Worm (Caenorhabditis elegans): ENCODE data around the gene slrp-1.
A peak's percentile ranks its signal among the peaks of the same experiment; 100 is the strongest.

The slrp-1 gene

DNA sequence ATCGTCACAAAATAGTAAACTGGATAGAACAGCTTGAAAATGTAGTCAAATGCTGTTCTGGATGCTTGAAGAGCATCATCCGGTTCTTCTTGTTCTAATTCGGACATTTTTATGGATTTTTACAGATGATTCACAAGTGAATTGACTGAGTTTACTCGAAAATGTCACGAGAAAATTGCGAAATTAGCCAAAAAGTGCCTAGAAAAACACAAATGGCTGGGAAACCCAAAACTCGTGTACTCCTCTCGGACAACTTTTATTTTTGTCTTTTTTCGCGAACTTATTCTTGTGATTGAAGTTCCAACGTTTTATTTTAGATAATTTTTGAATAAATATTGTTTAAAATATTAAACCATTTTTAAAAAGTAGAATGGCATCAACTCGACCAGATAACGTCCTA is 14.1 kb upstream of the slrp-1 start, which contains the start of the genes C56A3.4 and C56A3.5 (continued):
- TF ChIP-seq mab-9 (GFP tag; IDR thresholded peaks at IDR 0.05), result no peak
- TF ChIP-seq Y116A8C.19 (tag; optimal IDR thresholded peaks at IDR 0.05; ENCODE audit: borderline replicate concordance), result no peak
- TF ChIP-seq unc-86 (tag; optimal IDR thresholded peaks at IDR 0.05), result peak; percentile 27
- TF ChIP-seq nhr-11 (tag; optimal IDR thresholded peaks at IDR 0.05), result no peak
- TF ChIP-seq lir-3 (tag; optimal IDR thresholded peaks at IDR 0.05; ENCODE audit: poor library complexity), result peak; percentile 88
- peak in 1 of 6 experiments; percentile 9 for TF ChIP-seq elt-3 (tag; optimal IDR thresholded peaks at IDR 0.05)
- no peak for TF ChIP-seq tlp-1 (tag; optimal IDR thresholded peaks at IDR 0.05)
- no peak for TF ChIP-seq fkh-10 (GFP tag; optimal IDR thresholded peaks at IDR 0.05)
- peak; percentile 32 for TF ChIP-seq elt-2 (tag; optimal IDR thresholded peaks at IDR 0.05)
- TF ChIP-seq pag-3 (tag; optimal IDR thresholded peaks at IDR 0.05; ENCODE audit: borderline replicate concordance, insufficient read depth), result no peak
- TF ChIP-seq alr-1 (tag; optimal IDR thresholded peaks at IDR 0.05; ENCODE audit: borderline replicate concordance), result no peak
- no peak for TF ChIP-seq ama-1 (optimal IDR thresholded peaks at IDR 0.05)
- TF ChIP-seq hlh-17 (GFP tag; optimal IDR thresholded peaks at IDR 0.05; ENCODE audit: borderline replicate concordance), result no peak
- peak; percentile 88 for TF ChIP-seq pax-3 (tag; optimal IDR thresholded peaks at IDR 0.05)
- TF ChIP-seq mdl-1 (tag; optimal IDR thresholded peaks at IDR 0.05), result peak in 1 of 2 experiments; percentile 50
- peak; percentile 48 to 65 for TF ChIP-seq lsy-2 (tag; optimal IDR thresholded peaks at IDR 0.05)
- TF ChIP-seq ztf-4 (tag; optimal IDR thresholded peaks at IDR 0.05), result no peak
- TF ChIP-seq xbp-1 (tag; optimal IDR thresholded peaks at IDR 0.05), result peak; percentile 58
- TF ChIP-seq vab-15 (tag; optimal IDR thresholded peaks at IDR 0.05), result no peak
- no peak for TF ChIP-seq aly-2 (tag; optimal IDR thresholded peaks at IDR 0.05)
- no peak for TF ChIP-seq lin-39 (tag; optimal IDR thresholded peaks at IDR 0.05)
- no peak for TF ChIP-seq sptf-1 (tag; optimal IDR thresholded peaks at IDR 0.05)
- TF ChIP-seq ces-1 (GFP tag; optimal IDR thresholded peaks at IDR 0.05), result no peak
- TF ChIP-seq lin-15B (tag; optimal IDR thresholded peaks at IDR 0.05), result peak; percentile 48
- no peak for TF ChIP-seq ceh-88 (GFP tag; IDR thresholded peaks at IDR 0.05)
- TF ChIP-seq sox-4 (tag; optimal IDR thresholded peaks at IDR 0.05), result peak; percentile 38
- peak; percentile 24 for TF ChIP-seq C16A3.4 (tag; optimal IDR thresholded peaks at IDR 0.05)
- TF ChIP-seq mef-2 (tag; optimal IDR thresholded peaks at IDR 0.05), result no peak
- peak; percentile 62 for TF ChIP-seq isw-1 (GFP tag; IDR thresholded peaks at IDR 0.05)
- peak; percentile 73 for TF ChIP-seq lin-35 (GFP tag; optimal IDR thresholded peaks at IDR 0.05)
- peak; percentile 8 for TF ChIP-seq C04F5.9 (tag; optimal IDR thresholded peaks at IDR 0.05)
- TF ChIP-seq efl-1 (optimal IDR thresholded peaks at IDR 0.05), result peak; percentile 69 to 75
- TF ChIP-seq efl-1 (GFP tag; optimal IDR thresholded peaks at IDR 0.05 in 1 of 2), result peak; percentile 81 to 96
- peak; percentile 19 to 60 (median 39) for TF ChIP-seq ceh-82 (tag; optimal IDR thresholded peaks at IDR 0.05)
- TF ChIP-seq nhr-90 (tag; optimal IDR thresholded peaks at IDR 0.05; ENCODE audit: poor library complexity), result peak; percentile 57

DNA sequence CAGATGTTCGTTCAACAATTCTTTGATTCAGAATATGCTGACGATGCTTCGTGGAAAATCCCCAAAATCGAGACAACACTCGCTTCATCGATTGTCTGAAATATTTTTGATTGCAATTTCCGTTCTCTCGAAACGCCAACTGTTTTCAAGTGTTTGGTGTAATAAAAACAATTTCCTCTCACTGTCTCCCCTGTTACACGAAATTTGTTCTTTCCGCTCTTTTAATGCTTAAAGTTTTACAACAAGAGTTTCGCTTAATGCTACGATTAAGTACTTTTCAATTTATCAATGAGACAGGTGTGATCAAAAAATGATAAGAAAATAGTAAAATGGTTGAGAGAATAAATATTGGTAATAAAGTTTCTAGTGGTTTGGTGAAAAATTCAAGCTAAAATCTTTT is 9.4 kb upstream of the slrp-1 start, which contains the start of gene C56A3.6:
TSS of gene C56A3.6 (minus strand) at position 101 of the 400 bp plus-strand sequence.
- TF ChIP-seq lin-35 (GFP tag; optimal IDR thresholded peaks at IDR 0.05) (no peak), unc-98 (GFP tag; IDR thresholded peaks at IDR 0.05) (no peak), mef-2 (tag; optimal IDR thresholded peaks at IDR 0.05) (no peak), fkh-4 (tag; optimal IDR thresholded peaks at IDR 0.05; ENCODE audit: borderline replicate concordance) (no peak), nhr-28 (tag; optimal IDR thresholded peaks at IDR 0.05) (no peak), lin-13 (GFP tag; optimal IDR thresholded peaks at IDR 0.05) (no peak), unc-86 (tag; optimal IDR thresholded peaks at IDR 0.05) (no peak), ces-1 (GFP tag; optimal IDR thresholded peaks at IDR 0.05) (no peak), ztf-11 (tag; optimal IDR thresholded peaks at IDR 0.05) (no peak), fos-1 (tag; optimal IDR thresholded peaks at IDR 0.05) (no peak), egl-27 (tag; optimal IDR thresholded peaks at IDR 0.05) (no peak), aha-1 (tag; optimal IDR thresholded peaks at IDR 0.05) (no peak), irx-1 (tag; optimal IDR thresholded peaks at IDR 0.05) (no peak), swsn-7 (tag; optimal IDR thresholded peaks at IDR 0.05) (no peak), nhr-237 (tag; optimal IDR thresholded peaks at IDR 0.05) (no peak), sox-4 (tag; optimal IDR thresholded peaks at IDR 0.05) (no peak)
